Worm (Caenorhabditis elegans): ENCODE data around the gene T25D3.3.
A peak's percentile ranks its signal among the peaks of the same experiment; 100 is the strongest.

T25D3.3 gene

DNA sequence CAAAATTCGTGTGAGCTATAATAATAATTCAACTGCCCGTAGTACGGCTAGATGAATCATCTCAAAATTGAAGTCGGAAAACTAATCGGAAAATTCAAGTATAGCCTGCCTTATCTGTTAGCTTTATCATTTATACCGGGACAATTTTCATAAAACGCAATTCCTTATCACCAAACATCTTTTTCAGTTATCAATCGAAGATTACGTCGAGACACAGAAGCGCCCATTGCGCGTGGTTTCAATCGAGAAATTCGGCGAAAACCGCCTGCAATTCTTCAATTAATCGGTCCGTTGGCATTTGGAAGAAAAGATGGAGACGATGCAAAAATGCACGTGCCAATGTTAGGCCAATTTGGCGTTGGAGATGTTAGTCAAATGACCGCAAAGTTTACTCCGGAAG lies 40.2 kb upstream of the T25D3.3 start:
- TF ChIP-seq bed-3 (GFP tag; optimal IDR thresholded peaks at IDR 0.05) (no peak), nhr-28 (tag; optimal IDR thresholded peaks at IDR 0.05) (no peak), snpc-4 (tag; optimal IDR thresholded peaks at IDR 0.05) (no peak), cnd-1 (tag; optimal IDR thresholded peaks at IDR 0.05) (no peak), mls-2 (tag; optimal IDR thresholded peaks at IDR 0.05) (no peak), ces-1 (GFP tag; optimal IDR thresholded peaks at IDR 0.05) (no peak), lin-32 (GFP tag; optimal IDR thresholded peaks at IDR 0.05) (no peak), unc-39 (tag; optimal IDR thresholded peaks at IDR 0.05) (no peak), zip-8 (tag; optimal IDR thresholded peaks at IDR 0.05) (no peak), unc-62 (GFP tag; optimal IDR thresholded peaks at IDR 0.05) (no peak), nhr-2 (tag; optimal IDR thresholded peaks at IDR 0.05) (no peak), blmp-1 (tag; optimal IDR thresholded peaks at IDR 0.05) (no peak), nhr-237 (tag; optimal IDR thresholded peaks at IDR 0.05) (no peak), pha-4 (tag; optimal IDR thresholded peaks at IDR 0.05) (no peak), nhr-76 (tag; optimal IDR thresholded peaks at IDR 0.05) (no peak), M03D4.4 (tag; optimal IDR thresholded peaks at IDR 0.05) (no peak), tbx-8 (GFP tag; optimal IDR thresholded peaks at IDR 0.05) (no peak), ztf-11 (tag; optimal IDR thresholded peaks at IDR 0.05) (no peak)

ce11 chrII:116916-117315 lies 35.5 kb upstream of the T25D3.3 start, which contains the start of gene srt-54:
Gene srt-54 (plus strand): TSS chrII:117216.
- TF ChIP-seq elt-1 (tag; optimal IDR thresholded peaks at IDR 0.05; ENCODE audit: borderline replicate concordance, insufficient read depth) (no peak), nhr-76 (tag; optimal IDR thresholded peaks at IDR 0.05) (no peak), lin-32 (GFP tag; optimal IDR thresholded peaks at IDR 0.05) (no peak)

DNA sequence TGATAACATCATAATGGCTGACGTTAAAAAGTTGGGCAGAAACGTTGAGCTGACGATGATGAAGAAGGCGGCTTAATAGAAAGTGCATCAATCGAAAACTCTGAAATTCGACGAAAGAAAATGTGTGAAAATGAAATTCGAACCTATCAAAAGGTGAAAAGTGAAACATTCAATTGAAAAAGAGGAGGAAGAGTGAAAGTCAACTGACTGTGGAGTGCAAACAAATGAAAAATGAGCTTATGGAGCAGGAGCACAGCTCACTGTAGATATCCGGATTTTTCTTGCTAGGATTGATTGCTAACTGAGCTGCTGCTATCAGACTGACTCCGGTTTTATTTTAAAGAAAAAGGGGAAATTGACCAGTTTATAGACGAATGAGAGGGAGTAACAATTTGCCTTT lies 31.3 kb upstream of the T25D3.3 start, which contains the start of gene K10B4.3:
TSS of gene K10B4.3 (minus strand) at position 101 of the 400 bp plus-strand sequence.
- TF ChIP-seq ces-1 (GFP tag; optimal IDR thresholded peaks at IDR 0.05) (no peak), nhr-12 (tag; optimal IDR thresholded peaks at IDR 0.05) (no peak), ham-2 (GFP tag; optimal IDR thresholded peaks at IDR 0.05) (no peak), nhr-237 (tag; optimal IDR thresholded peaks at IDR 0.05) (no peak), unc-62 (GFP tag; optimal IDR thresholded peaks at IDR 0.05) (no peak), nhr-2 (tag; optimal IDR thresholded peaks at IDR 0.05) (no peak), ceh-83 (GFP tag; optimal IDR thresholded peaks at IDR 0.05) (no peak), sptf-1 (tag; optimal IDR thresholded peaks at IDR 0.05) (no peak), lin-13 (tag; optimal IDR thresholded peaks at IDR 0.05) (no peak), unc-39 (tag; optimal IDR thresholded peaks at IDR 0.05) (no peak)

ce11 chrII:122008-122407 lies 30.4 kb upstream of the T25D3.3 start:
- TF ChIP-seq lsy-2 (tag; optimal IDR thresholded peaks at IDR 0.05) (no peak), ces-1 (GFP tag; optimal IDR thresholded peaks at IDR 0.05) (no peak), bed-3 (GFP tag; optimal IDR thresholded peaks at IDR 0.05) (no peak), flh-1 (GFP tag; optimal IDR thresholded peaks at IDR 0.05) (no peak), nhr-2 (tag; optimal IDR thresholded peaks at IDR 0.05) (peak; percentile 75)

DNA sequence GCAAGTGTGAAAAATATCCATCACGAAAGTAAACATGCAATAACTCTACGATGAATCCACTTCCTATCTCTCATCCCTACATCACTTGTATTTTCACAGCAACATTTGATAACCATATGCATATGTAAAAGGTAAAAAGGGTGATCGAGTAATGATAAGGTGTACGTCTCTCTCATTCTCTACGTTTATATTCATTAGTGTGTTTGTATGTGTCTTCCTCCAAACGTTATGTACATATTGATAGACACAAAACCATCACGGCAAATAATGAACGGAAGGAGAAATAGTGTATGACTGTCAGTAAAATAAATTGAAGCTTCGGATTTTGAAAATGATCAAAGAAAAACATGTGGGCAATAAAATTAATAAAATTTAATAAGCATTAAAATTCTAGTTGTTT lies 29.9 kb upstream of the T25D3.3 start:
- TF ChIP-seq hlh-1 (tag; optimal IDR thresholded peaks at IDR 0.05) (no peak), ces-1 (GFP tag; optimal IDR thresholded peaks at IDR 0.05) (no peak), sem-2 (GFP tag; optimal IDR thresholded peaks at IDR 0.05) (no peak), nhr-12 (tag; optimal IDR thresholded peaks at IDR 0.05) (no peak), nhr-2 (tag; optimal IDR thresholded peaks at IDR 0.05) (no peak), bed-3 (GFP tag; optimal IDR thresholded peaks at IDR 0.05) (no peak), pha-4 (tag; optimal IDR thresholded peaks at IDR 0.05) (no peak), unc-120 (tag; optimal IDR thresholded peaks at IDR 0.05; ENCODE audit: poor library complexity, severe bottlenecking) (no peak), flh-1 (GFP tag; optimal IDR thresholded peaks at IDR 0.05) (no peak), lsy-2 (tag; optimal IDR thresholded peaks at IDR 0.05) (no peak), cnd-1 (tag; optimal IDR thresholded peaks at IDR 0.05) (no peak), elt-1 (tag; optimal IDR thresholded peaks at IDR 0.05; ENCODE audit: borderline replicate concordance, insufficient read depth) (no peak), ceh-43 (GFP tag; optimal IDR thresholded peaks at IDR 0.05) (no peak)

DNA sequence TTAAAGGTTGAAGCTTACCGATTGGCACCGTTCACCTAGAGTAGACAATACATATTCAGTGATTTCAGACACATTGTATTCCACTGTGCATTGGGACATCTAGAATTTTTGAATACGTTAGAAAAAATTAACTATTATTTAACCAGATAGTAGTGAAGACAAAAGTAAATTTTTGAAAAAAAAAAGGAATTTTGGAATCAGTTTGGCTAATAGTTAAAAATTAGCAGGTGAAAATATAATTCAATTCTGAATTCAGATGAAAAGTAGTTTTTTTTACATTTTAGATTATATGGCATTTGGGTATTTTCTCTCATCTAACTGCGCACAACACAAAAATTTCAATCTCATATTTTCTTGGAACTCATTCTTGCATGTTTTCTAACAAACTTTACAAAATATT lies 27.5 kb upstream of the T25D3.3 start, which contains the start of gene nmur-2:
TSS of gene nmur-2 (minus strand) at position 101 of the 400 bp plus-strand sequence.
- TF ChIP-seq lin-32 (GFP tag; optimal IDR thresholded peaks at IDR 0.05) (no peak), blmp-1 (tag; optimal IDR thresholded peaks at IDR 0.05) (no peak), nhr-28 (tag; optimal IDR thresholded peaks at IDR 0.05) (no peak), sem-2 (GFP tag; optimal IDR thresholded peaks at IDR 0.05) (no peak), pha-4 (tag; optimal IDR thresholded peaks at IDR 0.05) (no peak), hlh-1 (tag; optimal IDR thresholded peaks at IDR 0.05) (no peak), ces-1 (GFP tag; optimal IDR thresholded peaks at IDR 0.05) (no peak), mab-5 (tag; optimal IDR thresholded peaks at IDR 0.05) (no peak), ceh-39 (tag; optimal IDR thresholded peaks at IDR 0.05) (no peak), M03D4.4 (tag; optimal IDR thresholded peaks at IDR 0.05) (no peak), nhr-12 (tag; optimal IDR thresholded peaks at IDR 0.05) (no peak), sptf-1 (tag; optimal IDR thresholded peaks at IDR 0.05) (no peak), elt-1 (tag; optimal IDR thresholded peaks at IDR 0.05; ENCODE audit: borderline replicate concordance, insufficient read depth) (no peak)

Data from whole organism, mixed stage, embryonic.